Fruit fly (Drosophila melanogaster) whole organism, larva: ENCODE measurements around the gene Npl4.

Source experiments
- noc ChIP-seq: fragments of 200-800 bp; sonication (Bioruptor generic); optimal IDR thresholded peaks from 3 replicates; lab custom pipeline; 2019; ENCODE audit warnings: missing biosample characterization, mild to moderate bottlenecking, missing genetic modification characterization, moderate library complexity

The Npl4 gene

DNA sequence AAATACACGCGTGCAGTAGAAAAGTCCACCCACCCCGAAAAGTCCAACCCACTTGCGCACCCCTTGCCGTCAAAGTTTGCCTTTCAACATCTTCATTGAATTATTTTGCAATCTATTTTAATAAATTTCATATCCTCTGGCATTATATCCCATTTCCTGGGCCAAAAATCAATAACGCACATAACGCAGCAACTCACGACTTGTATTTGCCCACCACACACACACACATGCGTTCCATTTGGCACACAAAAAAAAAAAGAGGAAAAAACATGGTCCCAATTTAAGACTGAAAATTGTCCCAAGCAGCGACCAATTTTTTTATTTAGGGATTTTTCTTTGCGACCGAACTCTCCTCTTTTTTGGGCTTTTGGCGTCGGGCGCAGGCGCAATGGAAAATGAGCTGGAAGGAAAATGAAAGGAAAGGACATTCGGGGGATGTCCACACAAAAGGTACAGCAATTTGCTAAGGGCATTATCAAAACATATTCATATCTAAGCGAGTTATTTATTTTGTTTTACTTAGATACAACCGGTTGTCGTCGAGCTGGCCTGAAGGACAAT lies 33.5 kb downstream of the Npl4 start:
- no peak for TF ChIP-seq noc

DNA sequence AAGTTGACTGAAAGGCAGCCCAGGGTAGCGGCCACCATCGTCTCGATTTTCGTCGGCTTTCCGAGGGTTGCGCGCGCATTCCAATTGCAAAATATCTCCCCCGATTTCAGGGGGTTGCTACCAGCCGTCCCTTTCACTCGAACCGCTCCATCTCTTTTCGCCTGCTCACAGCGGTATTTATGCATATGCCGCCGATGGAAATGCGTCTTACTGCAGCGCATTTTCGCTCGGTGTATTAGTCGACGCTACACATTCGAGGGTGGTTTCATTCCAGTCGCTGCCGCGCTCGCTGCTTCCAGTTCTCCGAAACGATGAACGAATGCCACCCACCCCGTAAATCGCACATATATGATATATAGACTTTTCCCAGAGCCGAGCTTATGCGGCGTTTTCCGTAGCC lies 35.3 kb downstream of the Npl4 start:
- no peak for TF ChIP-seq noc

DNA sequence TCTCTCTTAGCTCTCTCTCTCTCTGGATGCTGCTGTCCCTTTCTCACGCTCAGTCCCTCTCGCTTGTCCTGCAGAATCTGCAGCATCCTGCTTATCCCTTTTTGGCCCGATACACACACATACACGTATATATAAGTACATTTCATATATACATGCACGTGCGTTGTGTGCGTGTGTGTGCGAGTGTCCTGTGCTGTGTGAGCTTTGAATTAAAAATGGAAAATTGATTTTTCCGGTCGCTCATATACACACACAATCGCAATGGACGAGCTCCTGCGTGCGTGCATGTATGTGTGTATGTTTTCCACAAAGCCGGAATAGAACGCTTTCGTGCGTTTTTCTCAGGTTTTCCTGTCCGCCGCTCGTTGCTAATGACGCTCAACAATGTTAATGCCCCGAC lies 36.0 kb downstream of the Npl4 start:
- no peak for TF ChIP-seq noc

DNA sequence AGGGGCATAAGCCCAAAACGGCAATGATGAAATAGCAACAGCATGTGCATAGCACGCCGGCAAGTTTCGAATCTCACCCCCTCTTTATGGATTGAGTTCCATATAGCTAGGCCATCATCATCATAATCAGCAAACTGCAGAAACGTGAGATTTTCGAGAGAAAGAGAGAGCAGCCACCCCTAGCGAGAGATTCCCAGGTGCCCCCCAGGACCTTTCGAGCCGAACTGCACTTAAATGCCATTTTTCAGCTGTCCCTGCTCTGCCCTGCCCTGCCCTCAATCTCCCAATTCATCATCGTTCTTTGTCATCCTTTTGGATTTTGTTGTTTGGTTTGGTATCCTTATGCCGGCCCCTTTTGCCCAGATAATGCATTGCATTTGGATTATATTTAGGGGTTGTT lies 36.8 kb downstream of the Npl4 start:
- TF ChIP-seq noc = no peak

DNA sequence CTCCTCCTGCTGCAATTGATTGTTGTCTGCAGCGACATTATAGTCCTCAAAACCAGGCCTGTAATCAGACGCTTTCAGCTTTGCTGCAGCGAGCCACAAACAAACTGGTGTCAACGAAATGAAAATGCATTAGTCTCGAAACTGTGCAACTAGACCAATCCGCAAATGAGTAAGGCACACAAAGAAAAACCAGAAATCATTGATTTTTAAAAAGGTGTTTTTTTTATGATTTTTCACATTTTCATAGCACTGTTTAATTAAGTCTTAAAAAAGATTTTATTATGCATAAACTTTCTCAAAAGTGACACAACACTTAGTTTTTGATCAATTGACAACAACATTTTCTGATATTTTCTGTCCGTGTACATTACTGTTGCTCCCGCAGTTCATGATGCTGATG lies 41.4 kb downstream of the Npl4 start, which contains the start of gene CG4582:
Gene CG4582, minus strand, starts transcription at position 101 of the 400 bp plus-strand sequence.
- no peak for TF ChIP-seq noc
